Fruit fly (Drosophila melanogaster) whole organism, prepupa: ENCODE measurements around the gene RpS10a.

ENCODE experiments used
- Lpt ChIP-seq: fragments of 200-800 bp; sonication (Bioruptor generic); optimal IDR thresholded peaks from 3 replicates; lab custom pipeline; 2016; ENCODE audit warnings: missing biosample characterization, missing genetic modification characterization
- cyc ChIP-seq: fragments of 200-800 bp; sonication (Bioruptor generic); optimal IDR thresholded peaks from 3 replicates; lab custom pipeline; 2016; ENCODE audit warnings: missing biosample characterization, missing genetic modification characterization
- ss ChIP-seq, 2 experiments: fragments of 200-800 bp; sonication (Bioruptor generic); optimal IDR thresholded peaks; 2 replicates in 1 of 2; 3 replicates in 1 of 2; lab custom pipeline; 2017 to 2018; ENCODE audit warnings: mild to moderate bottlenecking in 2 of 2, missing biosample characterization in 2 of 2, missing genetic modification characterization in 2 of 2, moderate library complexity in 1 of 2

- no peak for TF ChIP-seq Lpt (GFP tag; lab: Kevin White, UChicago)
- no peak for TF ChIP-seq cyc (GFP tag; lab: Kevin White, UChicago)
- TF ChIP-seq ss (GFP tag; optimal IDR thresholded peaks at IDR 0.05; lab: Kevin White, UChicago) = no peak
Observed at dm6 chr3R:27625911-27626310, 26.6 kb upstream of the RpS10a start, which contains the start of gene CG5612.
